Fruit fly (Drosophila melanogaster): Measurements from ENCODE around the gene unc-13-4A.

The unc-13-4A gene

DNA sequence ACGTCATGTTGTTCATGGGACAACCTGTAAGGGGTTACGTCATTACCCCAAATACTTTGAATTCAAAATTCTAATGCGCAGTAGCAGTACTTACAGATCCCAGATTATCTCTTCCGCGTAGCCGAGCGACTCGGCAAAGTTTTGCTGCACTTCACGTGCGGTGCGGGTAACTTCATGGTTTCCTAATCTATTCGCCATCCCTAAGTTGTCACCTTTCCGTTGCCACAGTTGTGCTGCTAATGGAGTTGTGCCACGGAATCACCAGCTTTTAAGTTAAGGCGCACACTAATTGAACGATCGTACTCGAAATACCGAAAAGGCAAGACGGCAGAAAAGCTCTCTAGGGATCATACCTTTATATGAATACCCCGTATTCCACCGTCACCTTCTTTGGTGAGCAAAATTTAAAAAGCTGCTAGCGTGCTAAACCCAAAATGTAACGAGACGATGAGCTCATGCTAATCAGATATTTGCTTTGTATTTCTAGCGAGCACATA is 47.2 kb upstream of the unc-13-4A start, which contains the start of gene pst (continued):
- TF ChIP-seq Mad (GFP tag; optimal IDR thresholded peaks at IDR 0.05): no peak
- TF ChIP-seq CG9727 (GFP tag; optimal IDR thresholded peaks at IDR 0.05): peak; percentile 29
- no peak for TF ChIP-seq CG31224 (GFP tag; IDR thresholded peaks at IDR 0.05)
- TF ChIP-seq ase (GFP tag; IDR thresholded peaks at IDR 0.05): no peak
- TF ChIP-seq CG6272 (GFP tag; IDR thresholded peaks at IDR 0.05): no peak
- TF ChIP-seq HmgD (GFP tag; optimal IDR thresholded peaks at IDR 0.05): peak; percentile 60
- TF ChIP-seq hth (optimal IDR thresholded peaks at IDR 0.05): no peak
- no peak for TF ChIP-seq CG33213 (GFP tag; optimal IDR thresholded peaks at IDR 0.05)
- no peak for TF ChIP-seq CG17912 (GFP tag; optimal IDR thresholded peaks at IDR 0.05)
- TF ChIP-seq CG7839 (tag; optimal IDR thresholded peaks at IDR 0.05): no peak
- TF ChIP-seq H2.0 (GFP tag; IDR thresholded peaks at IDR 0.05): 0 out of 2 replicates have a peak, but pooled peaks have one; percentile 25
- peak; percentile 44; the same call in 1 of the 2 replicates for TF ChIP-seq NFAT (GFP tag; IDR thresholded peaks at IDR 0.05)
- TF ChIP-seq schlank (tag; optimal IDR thresholded peaks at IDR 0.05): no peak
- TF ChIP-seq H15 (GFP tag; IDR thresholded peaks at IDR 0.05): 0 out of 3 replicates have a peak, but pooled peaks have one; percentile 44
- no peak for TF ChIP-seq CG17186 (GFP tag; optimal IDR thresholded peaks at IDR 0.05)
- TF ChIP-seq seq (GFP tag; IDR thresholded peaks at IDR 0.05): no peak; the same call in 1 of the 2 replicates
- TF ChIP-seq ab (GFP tag; optimal IDR thresholded peaks at IDR 0.05): no peak
- TF ChIP-seq gt (GFP tag; IDR thresholded peaks at IDR 0.05): no peak
- peak in 1 of 2 experiments; percentile 68 for TF ChIP-seq Eip74EF (GFP tag; optimal IDR thresholded peaks at IDR 0.05)
- TF ChIP-seq CG12942 (GFP tag; optimal IDR thresholded peaks at IDR 0.05): no peak
- no peak for TF ChIP-seq CG34224 (GFP tag; IDR thresholded peaks at IDR 0.05; ENCODE audit: partially characterized antibody)
- TF ChIP-seq CG11093 (GFP tag; IDR thresholded peaks at IDR 0.05): no peak
- TF ChIP-seq caup (GFP tag; optimal IDR thresholded peaks at IDR 0.05; ENCODE audit: severe bottlenecking): no peak
- TF ChIP-seq bowl (GFP tag; IDR thresholded peaks at IDR 0.05): peak; percentile 53; the same call in 1 of the 2 replicates
- TF ChIP-seq CG6791 (GFP tag; IDR thresholded peaks at IDR 0.05; ENCODE audit: partially characterized antibody): no peak
- no peak for TF ChIP-seq CG14860 (GFP tag; IDR thresholded peaks at IDR 0.05; ENCODE audit: partially characterized antibody)
- TF ChIP-seq so (GFP tag; IDR thresholded peaks at IDR 0.05): no peak; the same call in 2 of the 3 replicates
- TF ChIP-seq Vsx1 (GFP tag; optimal IDR thresholded peaks at IDR 0.05): peak; percentile 64
- no peak for TF ChIP-seq zen (tag; optimal IDR thresholded peaks at IDR 0.05)
- peak; percentile 37 for TF ChIP-seq CG10274 (GFP tag; optimal IDR thresholded peaks at IDR 0.05)
- no peak for TF ChIP-seq CG14441 (GFP tag; IDR thresholded peaks at IDR 0.05)
- peak; percentile 53; the same call in 2 of the 4 replicates for TF ChIP-seq chinmo (GFP tag; IDR thresholded peaks at IDR 0.05; ENCODE audit: partially characterized antibody)
- TF ChIP-seq sna (GFP tag; IDR thresholded peaks at IDR 0.05; ENCODE audit: partially characterized antibody): no peak
- no peak for TF ChIP-seq Usf (GFP tag; optimal IDR thresholded peaks at IDR 0.05)
- TF ChIP-seq ci (GFP tag; IDR thresholded peaks at IDR 0.05): peak; percentile 54
- TF ChIP-seq Abd-B (GFP tag; optimal IDR thresholded peaks at IDR 0.05): no peak
- peak; percentile 14 for TF ChIP-seq D19A (tag; optimal IDR thresholded peaks at IDR 0.05)
- TF ChIP-seq CG1792 (GFP tag; optimal IDR thresholded peaks at IDR 0.05): no peak
- TF ChIP-seq CG10431 (GFP tag; optimal IDR thresholded peaks at IDR 0.05): no peak
- TF ChIP-seq CkIIα-i1 (GFP tag; IDR thresholded peaks at IDR 0.05): no peak
- TF ChIP-seq Gug (GFP tag; IDR thresholded peaks at IDR 0.05): no peak
- no peak for TF ChIP-seq nau (GFP tag; optimal IDR thresholded peaks at IDR 0.05)
- no peak for TF ChIP-seq CG12104 (GFP tag; optimal IDR thresholded peaks at IDR 0.05)
- TF ChIP-seq CG9876 (GFP tag; optimal IDR thresholded peaks at IDR 0.05): no peak
- TF ChIP-seq sima (GFP tag; optimal IDR thresholded peaks at IDR 0.05): no peak
- TF ChIP-seq Dbx (GFP tag; IDR thresholded peaks at IDR 0.05): peak; percentile 14; the same call in 2 of the 3 replicates
- TF ChIP-seq CG11085 (GFP tag; IDR thresholded peaks at IDR 0.05): no peak
- peak; percentile 69 for TF ChIP-seq bbx (GFP tag; IDR thresholded peaks at IDR 0.05; ENCODE audit: partially characterized antibody)
- no peak for TF ChIP-seq btn (GFP tag; optimal IDR thresholded peaks at IDR 0.05)
- no peak for TF ChIP-seq Sox100B (GFP tag; optimal IDR thresholded peaks at IDR 0.05)
- no peak for TF ChIP-seq CG12236 (GFP tag; optimal IDR thresholded peaks at IDR 0.05)
